Worm (Caenorhabditis elegans): ENCODE data around the gene wbp-2.

The wbp-2 gene

ce11 chrII:9313335-9313734, 16.2 kb upstream of the wbp-2 start:
- no peak for TF ChIP-seq tra-4 (tag; optimal IDR thresholded peaks at IDR 0.05)
- TF ChIP-seq ets-7 (tag; optimal IDR thresholded peaks at IDR 0.05): no peak
- no peak for TF ChIP-seq hmbx-1 (tag; optimal IDR thresholded peaks at IDR 0.05)
- no peak for TF ChIP-seq tbx-37 (GFP tag; conservative IDR thresholded peaks at IDR 0.05)
- TF ChIP-seq sea-1 (GFP tag; conservative IDR thresholded peaks at IDR 0.05): no peak

ce11 chrII:9314733-9315132, 14.8 kb upstream of the wbp-2 start:
- TF ChIP-seq tbx-11 (GFP tag; IDR thresholded peaks at IDR 0.05) (no peak), tbx-37 (GFP tag; conservative IDR thresholded peaks at IDR 0.05) (no peak), flt-1 (GFP tag; IDR thresholded peaks at IDR 0.05) (no peak), ceh-13 (GFP tag; optimal IDR thresholded peaks at IDR 0.05) (no peak), ceh-36 (tag; optimal IDR thresholded peaks at IDR 0.05) (no peak), F13C5.2 (tag; optimal IDR thresholded peaks at IDR 0.05) (no peak), aly-1 (tag; optimal IDR thresholded peaks at IDR 0.05) (no peak), hmbx-1 (tag; optimal IDR thresholded peaks at IDR 0.05) (no peak), ets-7 (tag; optimal IDR thresholded peaks at IDR 0.05) (no peak), tra-4 (tag; optimal IDR thresholded peaks at IDR 0.05) (no peak), hmg-4 (GFP tag; optimal IDR thresholded peaks at IDR 0.05) (no peak), ama-1 (optimal IDR thresholded peaks at IDR 0.05) (no peak), sea-1 (GFP tag; conservative IDR thresholded peaks at IDR 0.05) (no peak), B0310.2 (tag; optimal IDR thresholded peaks at IDR 0.05) (no peak), hnd-1 (tag; optimal IDR thresholded peaks at IDR 0.05) (no peak), scrt-1 (GFP tag; IDR thresholded peaks at IDR 0.05) (no peak), pes-1 (GFP tag; IDR thresholded peaks at IDR 0.05) (no peak)

ce11 chrII:9315692-9316091, 13.9 kb upstream of the wbp-2 start:
- TF ChIP-seq F13C5.2 (tag; optimal IDR thresholded peaks at IDR 0.05): no peak
- TF ChIP-seq pes-1 (GFP tag; IDR thresholded peaks at IDR 0.05): no peak
- no peak for TF ChIP-seq flt-1 (GFP tag; IDR thresholded peaks at IDR 0.05)
- TF ChIP-seq scrt-1 (GFP tag; IDR thresholded peaks at IDR 0.05): no peak
- TF ChIP-seq ama-1 (optimal IDR thresholded peaks at IDR 0.05): no peak
- no peak for TF ChIP-seq sea-1 (GFP tag; conservative IDR thresholded peaks at IDR 0.05)
- TF ChIP-seq tra-4 (tag; optimal IDR thresholded peaks at IDR 0.05): no peak
- no peak for TF ChIP-seq tbx-11 (GFP tag; IDR thresholded peaks at IDR 0.05)
- no peak for TF ChIP-seq tbx-37 (GFP tag; conservative IDR thresholded peaks at IDR 0.05)
- TF ChIP-seq B0310.2 (tag; optimal IDR thresholded peaks at IDR 0.05): no peak
- no peak for TF ChIP-seq hnd-1 (tag; optimal IDR thresholded peaks at IDR 0.05)

ce11 chrII:9316801-9317200, 12.8 kb upstream of the wbp-2 start:
- TF ChIP-seq aly-1 (tag; optimal IDR thresholded peaks at IDR 0.05) (no peak), ama-1 (optimal IDR thresholded peaks at IDR 0.05) (no peak), hmg-4 (GFP tag; optimal IDR thresholded peaks at IDR 0.05) (peak; percentile 25)

ce11 chrII:9319058-9319915, 10.3 kb upstream of the wbp-2 start, which contains the start of the genes csa-1 and wdfy-2:
csa-1 (minus strand) TSS chrII:9319726.
wdfy-2 (plus strand) TSS chrII:9319865.
- no peak for TF ChIP-seq F13C5.2 (tag; optimal IDR thresholded peaks at IDR 0.05)
- TF ChIP-seq ama-1 (optimal IDR thresholded peaks at IDR 0.05): no peak
- TF ChIP-seq tbx-37 (GFP tag; conservative IDR thresholded peaks at IDR 0.05): no peak
- TF ChIP-seq hmg-4 (GFP tag; optimal IDR thresholded peaks at IDR 0.05): no peak
- TF ChIP-seq flt-1 (GFP tag; IDR thresholded peaks at IDR 0.05): no peak
- no peak for TF ChIP-seq hmbx-1 (tag; optimal IDR thresholded peaks at IDR 0.05)
- no peak for TF ChIP-seq ets-7 (tag; optimal IDR thresholded peaks at IDR 0.05)
- no peak for TF ChIP-seq pes-1 (GFP tag; IDR thresholded peaks at IDR 0.05)
- no peak for TF ChIP-seq aly-1 (tag; optimal IDR thresholded peaks at IDR 0.05)
- TF ChIP-seq B0310.2 (tag; optimal IDR thresholded peaks at IDR 0.05): no peak
- no peak for TF ChIP-seq tra-4 (tag; optimal IDR thresholded peaks at IDR 0.05)
- TF ChIP-seq tbx-11 (GFP tag; IDR thresholded peaks at IDR 0.05): no peak

- TF ChIP-seq sea-1 (GFP tag; conservative IDR thresholded peaks at IDR 0.05): no peak
- TF ChIP-seq aly-1 (tag; optimal IDR thresholded peaks at IDR 0.05): no peak
- no peak for TF ChIP-seq hmbx-1 (tag; optimal IDR thresholded peaks at IDR 0.05)
- TF ChIP-seq hnd-1 (tag; optimal IDR thresholded peaks at IDR 0.05): no peak
- TF ChIP-seq F13C5.2 (tag; optimal IDR thresholded peaks at IDR 0.05): peak; percentile 2
Measured at ce11 chrII:9322870-9323349, 6.7 kb upstream of the wbp-2 start, which contains the start of gene rab-39. rab-39 (minus strand) TSS chrII:9322920.

- TF ChIP-seq ceh-13 (GFP tag; optimal IDR thresholded peaks at IDR 0.05): no peak
- no peak for TF ChIP-seq aly-1 (tag; optimal IDR thresholded peaks at IDR 0.05)
- no peak for TF ChIP-seq hnd-1 (tag; optimal IDR thresholded peaks at IDR 0.05)
- no peak for TF ChIP-seq hmbx-1 (tag; optimal IDR thresholded peaks at IDR 0.05)
- TF ChIP-seq ceh-36 (tag; optimal IDR thresholded peaks at IDR 0.05): no peak
- no peak for TF ChIP-seq sea-1 (GFP tag; conservative IDR thresholded peaks at IDR 0.05)
- no peak for TF ChIP-seq ets-7 (tag; optimal IDR thresholded peaks at IDR 0.05)
- no peak for TF ChIP-seq B0310.2 (tag; optimal IDR thresholded peaks at IDR 0.05)
- TF ChIP-seq pes-1 (GFP tag; IDR thresholded peaks at IDR 0.05): no peak
- TF ChIP-seq tra-4 (tag; optimal IDR thresholded peaks at IDR 0.05): no peak
Measured at ce11 chrII:9323660-9324059, 5.9 kb upstream of the wbp-2 start, which contains the start of gene egli-1. egli-1 (plus strand) TSS chrII:9323960.

ce11 chrII:9324824-9325351, 4.7 kb upstream of the wbp-2 start, which contains the start of gene eat-3:
eat-3 (plus strand) TSS chrII:9324874.
- TF ChIP-seq hnd-1 (tag; optimal IDR thresholded peaks at IDR 0.05) (no peak), scrt-1 (GFP tag; IDR thresholded peaks at IDR 0.05) (no peak), ceh-13 (GFP tag; optimal IDR thresholded peaks at IDR 0.05) (no peak), tra-4 (tag; optimal IDR thresholded peaks at IDR 0.05) (no peak), hmbx-1 (tag; optimal IDR thresholded peaks at IDR 0.05) (no peak), B0310.2 (tag; optimal IDR thresholded peaks at IDR 0.05) (no peak), ets-7 (tag; optimal IDR thresholded peaks at IDR 0.05) (no peak), tbx-37 (GFP tag; conservative IDR thresholded peaks at IDR 0.05) (no peak), ceh-36 (tag; optimal IDR thresholded peaks at IDR 0.05) (no peak), F13C5.2 (tag; optimal IDR thresholded peaks at IDR 0.05) (no peak), hmg-4 (GFP tag; optimal IDR thresholded peaks at IDR 0.05) (no peak)

All from whole organism, early embryonic.